Fruit fly (Drosophila melanogaster): ENCODE measurements around the gene CG8064.

The CG8064 gene

DNA sequence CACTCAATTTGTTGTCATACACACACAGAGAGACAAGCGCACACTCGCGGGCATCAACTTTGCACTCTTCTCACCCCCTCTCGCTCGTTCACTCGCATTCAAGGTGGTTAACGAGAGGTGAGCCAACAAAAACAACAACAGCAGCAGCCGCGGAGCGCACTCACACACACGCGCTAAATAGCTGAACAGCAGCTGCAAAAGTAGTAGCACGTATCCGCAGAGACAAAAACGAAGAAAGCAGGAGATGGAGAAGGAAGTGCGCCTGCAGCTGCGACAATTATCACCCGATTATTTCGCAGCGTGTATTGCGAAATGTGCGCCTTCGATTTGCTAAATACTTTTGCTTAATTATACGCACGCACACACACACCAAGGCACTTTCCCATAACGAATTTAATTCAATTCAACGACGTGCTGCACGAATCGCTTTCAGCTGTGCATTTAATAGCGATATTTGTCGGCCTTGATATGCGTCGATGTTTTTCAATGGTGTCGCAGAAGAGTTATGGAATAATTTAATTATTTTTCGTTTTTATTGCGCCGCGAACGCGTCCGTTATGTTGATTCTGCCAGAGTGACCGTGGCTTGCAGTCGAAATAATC lies 14.9 kb downstream of the CG8064 start (continued):
- peak; percentile 44; the same call in 1 of the 2 replicates for TF ChIP-seq CG17328 (GFP tag; IDR thresholded peaks at IDR 0.05)
- TF ChIP-seq Dip3 (GFP tag; optimal IDR thresholded peaks at IDR 0.05): peak; percentile 18
- TF ChIP-seq CG3281 (GFP tag; optimal IDR thresholded peaks at IDR 0.05): peak; percentile 8
- TF ChIP-seq MESR4 (GFP tag; optimal IDR thresholded peaks at IDR 0.05): peak; percentile 67
- TF ChIP-seq HLH4C (GFP tag; IDR thresholded peaks at IDR 0.05; ENCODE audit: partially characterized antibody): no peak
- TF ChIP-seq D (optimal IDR thresholded peaks at IDR 0.05): peak; percentile 72
- no peak for TF ChIP-seq D (GFP tag; optimal IDR thresholded peaks at IDR 0.05)
- TF ChIP-seq CG9932 (GFP tag; IDR thresholded peaks at IDR 0.05): peak; percentile 5; the same call in 1 of the 2 replicates
- TF ChIP-seq H15 (GFP tag; IDR thresholded peaks at IDR 0.05): 0 out of 3 replicates have a peak, but pooled peaks have one; percentile 6
- TF ChIP-seq CG15479 (GFP tag; optimal IDR thresholded peaks at IDR 0.05): peak; percentile 53
- TF ChIP-seq pum (GFP tag; optimal IDR thresholded peaks at IDR 0.05): no peak
- peak; percentile 58; the same call in 1 of the 2 replicates for TF ChIP-seq Awh (GFP tag; IDR thresholded peaks at IDR 0.05)
- TF ChIP-seq z (GFP tag; IDR thresholded peaks at IDR 0.05): peak; percentile 74; the same call in 2 of the 3 replicates
- TF ChIP-seq Opbp (GFP tag; IDR thresholded peaks at IDR 0.05; ENCODE audit: partially characterized antibody): 0 out of 3 replicates have a peak, but pooled peaks have one; percentile 18
- TF ChIP-seq stc (GFP tag; IDR thresholded peaks at IDR 0.05): 0 out of 2 replicates have a peak, but pooled peaks have one; percentile 18
- TF ChIP-seq CG5245 (GFP tag; optimal IDR thresholded peaks at IDR 0.05): no peak
- TF ChIP-seq CG12071 (GFP tag; optimal IDR thresholded peaks at IDR 0.05): peak; percentile 38
- peak; percentile 21 for TF ChIP-seq CG9817 (tag; optimal IDR thresholded peaks at IDR 0.05)
- TF ChIP-seq CG17361 (GFP tag; IDR thresholded peaks at IDR 0.05): no peak
- TF ChIP-seq vfl (GFP tag; optimal IDR thresholded peaks at IDR 0.05): no peak
- TF ChIP-seq eyg (GFP tag; optimal IDR thresholded peaks at IDR 0.05): no peak
- TF ChIP-seq Max (GFP tag; optimal IDR thresholded peaks at IDR 0.05): no peak
- TF ChIP-seq CG10959 (GFP tag; IDR thresholded peaks at IDR 0.05): no peak
- no peak for TF ChIP-seq CG10462 (GFP tag; optimal IDR thresholded peaks at IDR 0.05)
- peak; percentile 53 for TF ChIP-seq B-H2 (GFP tag; optimal IDR thresholded peaks at IDR 0.05)
- TF ChIP-seq so (GFP tag; IDR thresholded peaks at IDR 0.05): 0 out of 3 replicates have a peak, but pooled peaks have one; percentile 37
- 0 out of 3 replicates have a peak, but pooled peaks have one; percentile 26 for TF ChIP-seq CG2889 (GFP tag; IDR thresholded peaks at IDR 0.05)
- peak; percentile 26 for TF ChIP-seq nom (GFP tag; optimal IDR thresholded peaks at IDR 0.05)
- TF ChIP-seq CG34224 (GFP tag; IDR thresholded peaks at IDR 0.05; ENCODE audit: partially characterized antibody): peak; percentile 42; the same call in 2 of the 3 replicates
- TF ChIP-seq Ets65A (GFP tag): peak; percentile 61
- peak; percentile 54 for TF ChIP-seq CG18599 (GFP tag; optimal IDR thresholded peaks at IDR 0.05)
- peak; percentile 6 for TF ChIP-seq CoRest (tag; optimal IDR thresholded peaks at IDR 0.05)
- TF ChIP-seq sima (GFP tag; optimal IDR thresholded peaks at IDR 0.05): no peak
- TF ChIP-seq bcd (GFP tag; optimal IDR thresholded peaks at IDR 0.05): peak; percentile 38
- TF ChIP-seq CG32532 (GFP tag; IDR thresholded peaks at IDR 0.05): peak; percentile 56
- no peak for TF ChIP-seq CG6813 (GFP tag; optimal IDR thresholded peaks at IDR 0.05)
- TF ChIP-seq chn (GFP tag; optimal IDR thresholded peaks at IDR 0.05): peak; percentile 23
- TF ChIP-seq Side (GFP tag; optimal IDR thresholded peaks at IDR 0.05): peak; percentile 35
- TF ChIP-seq Dref (GFP tag; IDR thresholded peaks at IDR 0.05): 0 out of 2 replicates have a peak, but pooled peaks have one; percentile 20
- TF ChIP-seq CG11085 (GFP tag; IDR thresholded peaks at IDR 0.05): no peak
- no peak for TF ChIP-seq Abd-B (GFP tag; optimal IDR thresholded peaks at IDR 0.05)
- TF ChIP-seq prd (optimal IDR thresholded peaks at IDR 0.05): no peak
- TF ChIP-seq prd (GFP tag; IDR thresholded peaks at IDR 0.05): peak; percentile 58
- no peak; the same call in 2 of the 3 replicates for TF ChIP-seq ken (GFP tag; IDR thresholded peaks at IDR 0.05)
- peak; percentile 41 for TF ChIP-seq da (GFP tag; optimal IDR thresholded peaks at IDR 0.05)
- no peak for TF ChIP-seq sug (tag; optimal IDR thresholded peaks at IDR 0.05)
- TF ChIP-seq ATbp (GFP tag; optimal IDR thresholded peaks at IDR 0.05): peak; percentile 14
- 0 out of 4 replicates have a peak, but pooled peaks have one; percentile 5 for TF ChIP-seq Dll (GFP tag; IDR thresholded peaks at IDR 0.05; ENCODE audit: partially characterized antibody)
- no peak for TF ChIP-seq knrl (GFP tag; IDR thresholded peaks at IDR 0.05; ENCODE audit: partially characterized antibody)

Data from whole organism, embryonic.